Fruit fly (Drosophila melanogaster): Measurements from ENCODE around the gene CG3632.
A peak's percentile ranks its signal among the peaks of the same experiment; 100 is the strongest.

Gene CG3632

DNA sequence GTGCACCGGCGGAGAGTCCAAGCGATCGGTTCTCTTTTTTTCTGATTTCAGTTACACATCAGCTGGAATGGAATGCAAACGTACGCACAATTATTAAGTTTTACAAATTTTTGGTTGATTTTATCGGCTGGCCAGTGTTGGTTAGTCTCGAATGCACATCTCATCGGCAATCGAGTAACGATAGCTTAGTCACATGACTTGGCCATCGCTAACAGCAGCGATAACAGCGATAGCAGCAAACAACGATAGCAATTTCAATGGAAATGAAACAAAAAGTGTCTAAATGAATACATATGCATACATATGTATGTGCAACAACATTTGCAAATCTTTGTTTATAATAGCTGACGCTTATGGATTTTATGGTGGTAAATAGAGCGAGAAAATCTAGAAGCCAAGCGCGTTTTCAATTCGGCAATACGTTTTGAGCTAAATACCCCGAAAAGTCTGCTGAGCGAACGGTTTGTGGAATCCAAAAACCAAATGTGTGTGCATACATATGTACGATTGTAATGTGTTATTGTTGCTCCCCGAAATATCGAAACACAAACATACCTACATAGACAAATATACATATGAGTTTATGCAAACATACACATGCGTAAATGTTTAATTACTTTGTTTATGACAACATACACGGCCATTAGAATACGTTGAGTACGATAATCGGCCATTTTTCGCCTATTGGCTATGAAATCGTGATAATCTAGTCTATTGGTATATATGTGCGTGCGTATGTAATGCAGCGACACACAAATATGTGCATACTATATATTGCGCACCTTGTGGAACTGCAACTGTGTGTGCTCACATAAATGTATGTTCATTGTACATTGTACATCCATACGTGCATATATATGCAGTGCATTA is at the start of gene CG3632:
CG3632 (plus strand) TSS at position 249 of the 870 bp plus-strand sequence.
- TF ChIP-seq CG17801 (GFP tag; optimal IDR thresholded peaks at IDR 0.05; ENCODE audit: partially characterized antibody): peak; percentile 75

dm6 chrX:16263415-16263814 is 33.1 kb upstream of the CG3632 start:
- no peak for TF ChIP-seq CG17801 (GFP tag; optimal IDR thresholded peaks at IDR 0.05; ENCODE audit: partially characterized antibody)

DNA sequence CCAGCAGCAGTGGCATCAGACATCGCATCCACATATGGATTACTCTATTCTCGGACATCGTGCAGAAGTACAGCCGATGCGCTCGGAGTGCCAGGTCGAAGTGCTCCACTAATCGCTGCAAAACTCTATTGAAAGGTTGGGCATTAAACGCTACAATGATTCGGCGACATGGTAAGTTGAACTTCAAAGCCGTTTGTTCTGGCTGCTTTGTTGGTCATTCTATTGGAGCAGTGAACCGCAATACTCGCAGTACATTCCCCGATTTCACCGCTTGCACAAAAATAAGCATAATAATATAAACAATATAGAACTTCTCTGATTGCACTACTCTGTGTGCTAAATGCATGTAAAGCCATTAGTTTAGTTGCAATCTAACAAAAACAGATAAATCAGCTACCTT is 30.0 kb upstream of the CG3632 start, which contains the start of gene CG12507:
CG12507 (minus strand) TSS at position 101 of the 400 bp plus-strand sequence.
- TF ChIP-seq CG17801 (GFP tag; optimal IDR thresholded peaks at IDR 0.05; ENCODE audit: partially characterized antibody): no peak

DNA sequence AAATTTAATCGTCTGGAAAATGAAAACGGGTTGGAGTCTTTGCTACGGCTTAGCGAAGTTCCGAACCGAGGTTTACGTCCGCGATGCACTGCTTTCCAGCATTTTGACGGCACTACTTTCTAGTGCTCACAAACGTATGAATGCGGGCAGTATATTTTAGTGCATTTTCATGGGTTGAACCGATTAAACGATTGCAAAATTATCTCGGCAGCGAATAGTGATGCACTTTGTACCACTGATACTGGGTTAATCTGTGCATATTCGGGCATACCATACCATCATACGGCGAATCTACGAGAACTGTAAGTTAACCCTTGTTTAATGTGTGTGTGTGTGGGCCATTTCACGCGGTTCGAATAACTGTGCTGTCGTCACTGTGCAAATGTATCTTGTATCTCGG is 25.7 kb upstream of the CG3632 start, which contains the start of gene Mfe2:
Mfe2 (plus strand) TSS at position 157 of the 400 bp plus-strand sequence.
- peak; percentile 50 for TF ChIP-seq CG17801 (GFP tag; optimal IDR thresholded peaks at IDR 0.05; ENCODE audit: partially characterized antibody)

- TF ChIP-seq CG17801 (GFP tag; optimal IDR thresholded peaks at IDR 0.05; ENCODE audit: partially characterized antibody): no peak
Measured at dm6 chrX:16275168-16275853, 21.2 kb upstream of the CG3632 start.

DNA sequence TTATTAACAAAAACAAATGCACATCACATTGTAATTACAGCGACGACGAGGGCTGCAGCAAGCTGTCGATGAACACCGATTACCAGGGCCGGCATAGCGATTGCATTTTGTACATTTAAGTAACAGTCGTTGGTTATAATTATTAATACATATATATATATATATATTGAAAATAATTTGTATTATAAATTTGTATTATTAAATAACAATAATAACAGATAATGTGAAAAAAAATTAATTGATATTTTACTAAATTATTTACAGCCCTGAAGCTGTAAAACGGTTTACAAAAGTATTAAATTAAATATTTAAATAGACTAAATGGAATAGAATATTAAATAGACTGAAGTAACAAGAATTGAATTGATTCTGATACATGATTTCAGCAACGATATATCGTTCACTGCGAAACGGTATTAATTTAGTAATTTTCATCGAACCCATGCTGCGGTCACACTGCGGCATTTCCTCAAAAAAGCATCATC is 20.6 kb upstream of the CG3632 start, which contains the start of the genes kat80 and Prosalpha4:
kat80 (minus strand) TSS at position 327 of the 485 bp plus-strand sequence.
Prosalpha4 (plus strand) TSS at position 417 of the 485 bp plus-strand sequence.
- TF ChIP-seq CG17801 (GFP tag; optimal IDR thresholded peaks at IDR 0.05; ENCODE audit: partially characterized antibody): no peak

dm6 chrX:16277878-16278506 is 18.5 kb upstream of the CG3632 start, which contains the start of gene eas:
Gene eas, plus strand, starts transcription at chrX:16278328.
- TF ChIP-seq CG17801 (GFP tag; optimal IDR thresholded peaks at IDR 0.05; ENCODE audit: partially characterized antibody): no peak

- TF ChIP-seq CG17801 (GFP tag; optimal IDR thresholded peaks at IDR 0.05; ENCODE audit: partially characterized antibody): peak; percentile 86
Measured at dm6 chrX:16278783-16279182, 17.7 kb upstream of the CG3632 start.

DNA sequence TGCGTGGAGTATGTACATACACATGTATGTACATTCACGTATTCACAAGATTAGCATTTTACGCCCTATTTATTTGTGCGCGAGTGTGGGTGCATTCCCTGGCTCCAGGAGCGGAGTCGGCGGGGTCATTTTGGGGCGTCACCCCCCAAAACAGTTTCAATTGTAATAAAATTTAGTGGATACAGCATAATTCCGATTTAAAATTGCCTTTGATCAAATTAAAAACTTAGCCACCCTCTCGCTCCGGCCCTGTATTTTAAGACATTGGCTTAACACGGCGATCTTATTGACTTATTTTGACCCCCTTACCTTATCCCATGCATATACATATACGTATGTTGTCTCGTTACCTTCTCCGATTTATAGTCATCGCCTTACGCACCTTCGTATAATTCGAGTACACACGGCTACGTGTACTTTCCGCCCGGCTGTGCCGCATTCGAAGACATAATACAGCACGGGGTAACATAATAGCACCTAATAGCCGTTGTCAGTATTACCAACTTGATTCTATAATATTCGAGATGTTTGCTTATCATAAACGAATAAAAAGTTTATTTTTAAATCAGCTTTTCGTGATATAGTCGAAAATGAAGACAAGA is 17.0 kb upstream of the CG3632 start:
- TF ChIP-seq CG17801 (GFP tag; optimal IDR thresholded peaks at IDR 0.05; ENCODE audit: partially characterized antibody): peak; percentile 45

DNA sequence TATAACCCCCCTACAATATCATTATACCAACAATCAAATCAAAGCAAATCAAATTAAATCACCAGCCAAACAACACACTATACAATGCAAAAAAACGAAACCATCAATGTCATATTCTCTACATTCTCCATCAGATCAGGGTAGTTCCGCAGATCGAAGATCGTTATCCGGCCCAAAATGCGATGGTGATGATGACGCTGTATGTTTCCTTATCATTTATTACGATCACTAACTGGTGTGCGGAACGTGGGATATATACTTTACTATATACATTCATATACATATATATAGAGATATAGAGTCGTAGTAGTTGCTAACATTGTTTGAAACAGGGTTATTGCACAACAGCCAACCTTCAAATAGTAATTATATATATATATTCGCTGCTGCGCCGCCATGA is 15.2 kb upstream of the CG3632 start:
- no peak for TF ChIP-seq CG17801 (GFP tag; optimal IDR thresholded peaks at IDR 0.05; ENCODE audit: partially characterized antibody)

dm6 chrX:16281717-16282529 is 14.5 kb upstream of the CG3632 start:
- TF ChIP-seq CG17801 (GFP tag; optimal IDR thresholded peaks at IDR 0.05; ENCODE audit: partially characterized antibody): no peak

DNA sequence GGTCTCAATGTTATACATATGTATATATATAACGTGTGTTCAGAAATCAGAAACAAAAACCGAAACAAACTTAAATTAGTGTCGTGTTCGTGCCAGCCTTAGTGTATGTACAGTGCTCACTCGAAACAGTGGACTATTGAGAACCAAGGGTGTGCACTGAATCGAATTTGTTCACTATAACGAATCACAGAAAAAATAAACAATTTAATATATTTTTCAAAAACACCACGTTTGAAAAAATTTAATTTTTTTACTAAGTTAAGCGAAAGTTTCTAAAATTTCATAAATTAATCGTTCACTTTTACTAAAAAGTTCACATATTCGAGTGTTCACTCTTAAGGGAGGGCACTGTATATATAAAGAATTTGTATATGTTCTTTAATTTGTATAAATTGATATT is 11.3 kb upstream of the CG3632 start:
- TF ChIP-seq CG17801 (GFP tag; optimal IDR thresholded peaks at IDR 0.05; ENCODE audit: partially characterized antibody): peak; percentile 19

dm6 chrX:16286083-16286666 is 10.3 kb upstream of the CG3632 start, which contains the start of gene UQCR-14:
Gene UQCR-14, plus strand, starts transcription at chrX:16286288.
- peak; percentile 78 for TF ChIP-seq CG17801 (GFP tag; optimal IDR thresholded peaks at IDR 0.05; ENCODE audit: partially characterized antibody)
